Fruit fly (Drosophila melanogaster) whole organism, prepupa: ENCODE results near the gene Rap1.
A peak's percentile ranks its signal among the peaks of the same experiment; 100 is the strongest.

Experiments used
- CG10669 ChIP-seq: fragments of 200-800 bp; sonication (Bioruptor generic); optimal IDR thresholded peaks from 3 replicates; lab custom pipeline; 2018; ENCODE audit warnings: missing biosample characterization, mild to moderate bottlenecking, missing genetic modification characterization, moderate library complexity
- CG11294 ChIP-seq: fragments of 200-800 bp; sonication (Bioruptor generic); IDR thresholded peaks from 2 replicates; pipeline ENCODE4 v1.3.6; 2022; ENCODE audit warnings: missing biosample characterization, missing genetic modification characterization
- CG15336 ChIP-seq: fragments of 200-800 bp; sonication (Bioruptor generic); IDR thresholded peaks from 2 replicates; pipeline ENCODE4 v1.3.6; 2022; ENCODE audit warnings: missing biosample characterization, missing genetic modification characterization
- CG31627 ChIP-seq: fragments of 200-800 bp; sonication (Bioruptor generic); optimal IDR thresholded peaks from 3 replicates; lab custom pipeline; 2016; ENCODE audit warnings: missing biosample characterization, missing genetic modification characterization
- CG6808 ChIP-seq: fragments of 200-800 bp; sonication (Bioruptor generic); optimal IDR thresholded peaks from 3 replicates; lab custom pipeline; 2017; ENCODE audit warnings: missing biosample characterization, missing genetic modification characterization, mild to moderate bottlenecking, moderate library complexity, missing genetic modification reagents
- CG8632 ChIP-seq: fragments of 200-800 bp; sonication (Bioruptor generic); optimal IDR thresholded peaks from 3 replicates; lab custom pipeline; 2016; ENCODE audit warnings: missing biosample characterization, missing genetic modification characterization
- Hr4 ChIP-seq: fragments of 200-800 bp; sonication (Bioruptor generic); optimal IDR thresholded peaks from 3 replicates; lab custom pipeline; 2016; ENCODE audit warnings: missing biosample characterization, missing genetic modification characterization

- TF ChIP-seq CG8632 (GFP tag; lab: Kevin White, UChicago) = no peak
- TF ChIP-seq CG10669 (GFP tag; lab: Kevin White, UChicago) = no peak
- no peak; the same call in 1 of the 2 replicates for TF ChIP-seq CG15336 (GFP tag; lab: Robert Waterston, UW)
- peak; percentile 48 for TF ChIP-seq CG6808 (GFP tag; lab: Kevin White, UChicago)
- TF ChIP-seq CG11294 (GFP tag; lab: Robert Waterston, UW) = no peak
- no peak for TF ChIP-seq Hr4 (GFP tag; lab: Kevin White, UChicago)
- TF ChIP-seq CG31627 (GFP tag; lab: Kevin White, UChicago) = no peak
These were observed 642 bp downstream of the Rap1 start for dm6 chr3L:1861400-1861793.
